Worm (Caenorhabditis elegans): Measurements from ENCODE around the gene grl-20.

The grl-20 gene

DNA sequence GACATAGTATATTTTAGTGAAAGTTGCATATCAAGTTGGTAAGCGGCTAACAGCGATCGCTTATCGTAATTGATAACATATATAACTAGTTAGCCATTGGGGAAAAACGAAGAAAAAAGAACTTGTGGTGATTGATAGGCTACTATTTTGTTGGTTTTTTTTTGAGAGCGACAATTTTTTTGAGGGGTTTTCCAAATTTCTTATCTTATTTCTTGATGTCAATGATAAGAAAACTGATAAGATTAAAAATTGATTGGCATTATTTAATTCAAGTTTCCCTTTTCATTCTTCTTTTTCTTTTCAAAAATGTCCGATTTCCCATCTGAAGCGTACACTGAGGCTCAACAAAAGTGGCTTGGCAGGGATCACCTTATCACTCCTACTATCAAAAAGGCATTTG lies 2.1 kb upstream of the grl-20 start, which contains the start of gene prmt-6:
TSS of gene prmt-6 (plus strand) at position 252 of the 400 bp plus-strand sequence.
- no peak for TF ChIP-seq W03F9.2 (tag; optimal IDR thresholded peaks at IDR 0.05)
- TF ChIP-seq him-1 (tag; optimal IDR thresholded peaks at IDR 0.05) = no peak

DNA sequence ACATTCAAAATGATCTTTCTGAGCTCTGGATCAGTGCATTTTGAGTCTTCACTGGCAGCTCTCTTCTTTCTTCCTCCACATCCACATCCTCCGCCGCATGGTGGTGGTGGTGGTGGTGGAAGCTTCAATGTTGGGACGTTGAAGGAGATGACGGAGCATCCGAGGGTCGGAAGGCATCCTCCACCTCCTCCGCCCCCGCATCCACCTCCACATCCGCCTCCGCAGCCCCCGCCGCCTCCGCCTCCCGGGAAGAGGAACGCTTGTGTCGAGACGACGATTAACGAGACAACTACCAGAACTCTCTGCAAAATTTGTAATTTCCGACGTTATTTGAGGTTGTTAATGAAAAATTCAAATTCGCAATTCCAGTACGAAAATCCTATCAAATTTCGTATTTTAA lies 1.3 kb downstream of the grl-20 start:
- no peak for TF ChIP-seq W03F9.2 (tag; optimal IDR thresholded peaks at IDR 0.05)
- no peak for TF ChIP-seq dao-5 (tag; optimal IDR thresholded peaks at IDR 0.05)
- TF ChIP-seq him-1 (tag; optimal IDR thresholded peaks at IDR 0.05) = no peak

- TF ChIP-seq W03F9.2 (tag; optimal IDR thresholded peaks at IDR 0.05) (no peak), him-1 (tag; optimal IDR thresholded peaks at IDR 0.05) (no peak), dao-5 (tag; optimal IDR thresholded peaks at IDR 0.05) (no peak)
These were observed 6.2 kb downstream of the grl-20 start, which contains the start of gene glb-7 for ce11 chrIV:2122488-2122887. Gene glb-7, plus strand, starts transcription at chrIV:2122788.

- no peak for TF ChIP-seq W03F9.2 (tag; optimal IDR thresholded peaks at IDR 0.05)
- no peak for TF ChIP-seq him-1 (tag; optimal IDR thresholded peaks at IDR 0.05)
- no peak for TF ChIP-seq dao-5 (tag; optimal IDR thresholded peaks at IDR 0.05)
These were observed 11.4 kb downstream of the grl-20 start for ce11 chrIV:2117268-2117667.

DNA sequence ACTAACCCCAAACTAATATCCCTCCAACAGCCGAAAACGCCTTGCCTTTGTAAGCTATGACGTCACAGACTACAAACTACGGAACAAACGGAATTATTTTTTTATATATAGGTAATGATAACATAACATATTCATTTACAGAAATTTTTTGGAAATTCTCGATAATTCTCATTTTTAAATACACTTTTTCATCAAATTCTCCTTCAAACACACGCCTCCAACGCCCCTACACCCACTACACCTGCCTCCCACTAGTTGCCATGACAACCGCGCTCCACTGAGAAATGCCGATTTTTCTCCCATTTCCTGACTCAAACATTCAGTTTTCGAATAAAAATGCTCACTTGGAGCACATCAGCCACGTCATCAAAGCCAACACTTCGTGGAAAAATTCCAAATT lies 14.3 kb downstream of the grl-20 start, which contains the start of gene xbx-4:
TSS of gene xbx-4 (plus strand) at position 301 of the 400 bp plus-strand sequence.
- TF ChIP-seq dao-5 (tag; optimal IDR thresholded peaks at IDR 0.05) (no peak), him-1 (tag; optimal IDR thresholded peaks at IDR 0.05) (no peak), W03F9.2 (tag; optimal IDR thresholded peaks at IDR 0.05) (no peak)

ce11 chrIV:2113362-2114056 lies 15.2 kb downstream of the grl-20 start, which contains the start of gene C23H5.8:
Gene C23H5.8, minus strand, starts transcription at chrIV:2113412.
- TF ChIP-seq W03F9.2 (tag; optimal IDR thresholded peaks at IDR 0.05) = no peak
- TF ChIP-seq dao-5 (tag; optimal IDR thresholded peaks at IDR 0.05) = no peak
- no peak for TF ChIP-seq him-1 (tag; optimal IDR thresholded peaks at IDR 0.05)

- TF ChIP-seq W03F9.2 (tag; optimal IDR thresholded peaks at IDR 0.05) (no peak), dao-5 (tag; optimal IDR thresholded peaks at IDR 0.05) (no peak), him-1 (tag; optimal IDR thresholded peaks at IDR 0.05) (no peak)
These were observed 17.3 kb downstream of the grl-20 start, which contains the start of gene che-6 for ce11 chrIV:2111300-2111874. Gene che-6, minus strand, starts transcription at chrIV:2111408.

DNA sequence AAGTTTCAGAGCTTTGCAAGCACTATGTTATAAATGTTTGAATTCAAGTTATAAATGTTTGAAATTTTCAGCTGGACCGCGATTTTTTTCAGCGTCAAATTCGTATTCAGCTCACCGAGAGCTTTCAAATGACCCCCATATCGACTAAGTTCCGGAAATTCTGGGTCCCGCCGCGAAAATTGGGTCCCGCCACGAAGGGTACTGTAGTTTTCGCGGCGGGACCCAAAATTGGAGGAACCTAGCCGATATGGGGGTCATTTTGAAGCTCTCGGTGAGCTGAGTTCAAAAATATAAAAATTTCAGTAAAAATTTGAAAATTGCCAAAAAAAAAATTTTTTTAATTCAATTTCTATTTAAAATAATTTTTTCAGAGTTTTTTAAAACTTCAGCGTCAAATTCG lies 22.0 kb downstream of the grl-20 start:
- TF ChIP-seq W03F9.2 (tag; optimal IDR thresholded peaks at IDR 0.05) = no peak
- no peak for TF ChIP-seq him-1 (tag; optimal IDR thresholded peaks at IDR 0.05)
- TF ChIP-seq dao-5 (tag; optimal IDR thresholded peaks at IDR 0.05) = no peak

DNA sequence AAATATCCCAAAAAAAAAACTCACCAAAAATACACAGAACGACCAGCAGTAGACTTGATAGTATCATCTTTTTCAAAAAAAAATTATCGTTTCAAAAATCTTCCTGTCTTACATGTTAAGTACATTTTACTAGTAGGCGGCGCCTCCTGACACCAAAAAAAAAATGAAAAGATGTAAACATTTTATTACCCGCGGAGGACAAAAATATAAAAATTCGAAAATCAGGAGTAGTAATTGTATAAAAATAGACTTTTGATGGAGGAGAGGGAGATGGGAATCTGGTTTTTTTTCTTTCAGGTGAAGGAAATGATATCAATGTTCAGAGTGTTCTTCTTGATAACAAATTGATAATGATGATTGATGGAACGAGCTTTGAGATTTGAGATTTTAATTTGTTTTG lies 25.9 kb downstream of the grl-20 start, which contains the start of gene C23H5.15:
TSS of gene C23H5.15 (minus strand) at position 101 of the 400 bp plus-strand sequence.
- no peak for TF ChIP-seq dao-5 (tag; optimal IDR thresholded peaks at IDR 0.05)
- TF ChIP-seq W03F9.2 (tag; optimal IDR thresholded peaks at IDR 0.05) = no peak
- no peak for TF ChIP-seq him-1 (tag; optimal IDR thresholded peaks at IDR 0.05)

DNA sequence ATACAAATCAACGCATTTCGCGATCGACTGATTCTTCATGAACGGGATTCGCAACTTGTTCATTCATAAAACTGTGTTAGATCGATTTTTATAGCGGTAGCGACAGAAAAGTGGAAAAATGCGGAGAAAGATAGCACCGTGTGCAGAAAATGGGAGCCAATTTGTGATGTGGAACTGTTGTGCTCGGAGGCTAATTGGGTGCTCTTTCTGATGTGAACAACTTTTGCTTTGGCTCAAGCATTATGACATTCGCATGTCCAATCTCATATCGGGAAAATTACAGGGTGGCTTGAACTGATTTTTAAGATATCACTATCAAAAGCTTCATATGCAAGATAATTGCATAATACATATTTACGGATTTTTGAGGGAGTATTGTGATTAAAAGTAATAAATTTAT lies 28.9 kb downstream of the grl-20 start, which contains the start of gene C23H5.11:
TSS of gene C23H5.11 (minus strand) at position 101 of the 400 bp plus-strand sequence.
- TF ChIP-seq him-1 (tag; optimal IDR thresholded peaks at IDR 0.05) = no peak
- TF ChIP-seq W03F9.2 (tag; optimal IDR thresholded peaks at IDR 0.05) = no peak

DNA sequence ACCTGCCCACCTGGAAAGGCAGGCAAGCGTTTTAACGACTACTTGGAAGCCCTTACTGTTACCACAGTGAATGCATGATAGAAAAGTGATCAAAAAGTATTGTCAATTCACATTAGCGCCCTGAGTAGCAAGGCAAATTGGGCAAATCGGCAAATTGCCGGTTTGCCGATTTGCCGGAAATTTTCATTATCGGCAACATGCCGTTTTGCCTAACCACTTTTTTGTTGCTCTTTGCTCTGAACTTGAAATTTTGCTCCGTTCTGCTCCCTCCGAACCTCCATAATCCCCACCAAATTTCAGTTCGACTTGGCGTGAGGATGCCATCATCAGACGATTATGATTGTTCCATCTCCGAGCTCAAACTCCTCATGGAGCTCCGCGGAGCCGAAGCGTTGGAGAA lies 44.9 kb downstream of the grl-20 start, which contains the start of gene mca-2:
TSS of gene mca-2 (plus strand) at position 301 of the 400 bp plus-strand sequence.
- TF ChIP-seq W03F9.2 (tag; optimal IDR thresholded peaks at IDR 0.05) = no peak
- TF ChIP-seq dao-5 (tag; optimal IDR thresholded peaks at IDR 0.05) = no peak
- TF ChIP-seq him-1 (tag; optimal IDR thresholded peaks at IDR 0.05) = no peak

- TF ChIP-seq dao-5 (tag; optimal IDR thresholded peaks at IDR 0.05) (no peak), him-1 (tag; optimal IDR thresholded peaks at IDR 0.05) (no peak), W03F9.2 (tag; optimal IDR thresholded peaks at IDR 0.05) (no peak)
These were observed 45.5 kb downstream of the grl-20 start for ce11 chrIV:2083146-2083545.

- TF ChIP-seq W03F9.2 (tag; optimal IDR thresholded peaks at IDR 0.05) = no peak
- no peak for TF ChIP-seq him-1 (tag; optimal IDR thresholded peaks at IDR 0.05)
- TF ChIP-seq dao-5 (tag; optimal IDR thresholded peaks at IDR 0.05) = no peak
These were observed 48.3 kb downstream of the grl-20 start for ce11 chrIV:2080340-2080739.

ce11 chrIV:2077159-2077835 lies 51.4 kb downstream of the grl-20 start:
- TF ChIP-seq W03F9.2 (tag; optimal IDR thresholded peaks at IDR 0.05) (no peak), dao-5 (tag; optimal IDR thresholded peaks at IDR 0.05) (no peak), him-1 (tag; optimal IDR thresholded peaks at IDR 0.05) (no peak)
